Worm (Caenorhabditis elegans) whole organism, young adult: ENCODE results near the gene srj-25.
A peak's percentile ranks its signal among the peaks of the same experiment; 100 is the strongest.

Experiments used
- D2030.7 ChIP-seq: fragments of 200-800 bp; sonication (Bioruptor generic); IDR thresholded peaks from 2 replicates; pipeline ENCODE4 v1.3.6; 2022; ENCODE audit warnings: missing genetic modification reagents, missing genetic modification characterization, missing compliant biosample characterization
- F22D6.2 ChIP-seq: sonication (generic microtip); optimal IDR thresholded peaks from 2 replicates; lab custom pipeline; 2016; ENCODE audit warnings: mild to moderate bottlenecking, missing genetic modification characterization, missing compliant biosample characterization
- F23B12.7 ChIP-seq: sonication (generic microtip); optimal IDR thresholded peaks from 2 replicates; lab custom pipeline; 2017; ENCODE audit warnings: missing genetic modification characterization, mild to moderate bottlenecking, missing compliant biosample characterization, antibody characterized with exemption, moderate library complexity; ENCODE audit not compliant: insufficient read depth
- F37B4.10 ChIP-seq: fragments of 200-800 bp; sonication (Bioruptor generic); IDR thresholded peaks from 2 replicates; pipeline ENCODE4 v1.3.6; 2022; ENCODE audit warnings: missing genetic modification characterization, missing compliant biosample characterization
- F55B11.4 ChIP-seq: sonication (generic microtip); optimal IDR thresholded peaks from 2 replicates; lab custom pipeline; 2016; ENCODE audit warnings: missing compliant biosample characterization, missing genetic modification characterization, borderline replicate concordance; ENCODE audit not compliant: insufficient read depth
- F57A8.1 ChIP-seq: fragments of 200-800 bp; sonication (Bioruptor generic); optimal IDR thresholded peaks from 2 replicates; lab custom pipeline; 2018; ENCODE audit warnings: mild to moderate bottlenecking, missing genetic modification characterization, moderate library complexity, missing compliant biosample characterization
- K11D2.4 ChIP-seq: fragments of 200-800 bp; sonication (Bioruptor generic); IDR thresholded peaks from 2 replicates; pipeline ENCODE4 v1.3.6; 2022; ENCODE audit warnings: missing genetic modification reagents, missing genetic modification characterization, missing compliant biosample characterization
- T07F8.4 ChIP-seq: sonication (generic microtip); optimal IDR thresholded peaks from 2 replicates; lab custom pipeline; 2016; ENCODE audit warnings: mild to moderate bottlenecking, missing genetic modification characterization, moderate library complexity, missing compliant biosample characterization
- Y53F4B.3 ChIP-seq: fragments of 200-800 bp; sonication (Bioruptor generic); IDR thresholded peaks from 2 replicates; pipeline ENCODE4 v1.3.6; 2022; ENCODE audit warnings: missing genetic modification reagents, missing genetic modification characterization, missing compliant biosample characterization
- ZK185.1 ChIP-seq: sonication (generic microtip); optimal IDR thresholded peaks from 2 replicates; lab custom pipeline; 2016; ENCODE audit warnings: mild to moderate bottlenecking, missing genetic modification characterization, missing compliant biosample characterization; ENCODE audit not compliant: poor library complexity, severe bottlenecking
- ama-1 ChIP-seq, 3 experiments: fragments of 150-350 bp in 1 of 3; sonication (generic microtip) in 2 of 3; optimal IDR thresholded peaks; 2 replicates each; lab custom pipeline; 2014 to 2018; ENCODE audit warnings: missing biosample characterization in 2 of 3, missing genetic modification characterization in 2 of 3, missing genetic modification reagents in 2 of 3
- aptf-3 ChIP-seq: fragments of 200-800 bp; sonication (Bioruptor generic); IDR thresholded peaks from 2 replicates; pipeline ENCODE4 v1.3.6; 2022; ENCODE audit warnings: missing genetic modification characterization, missing compliant biosample characterization
- atf-7 ChIP-seq: sonication (generic microtip); optimal IDR thresholded peaks from 2 replicates; lab custom pipeline; 2017; ENCODE audit warnings: mild to moderate bottlenecking, missing genetic modification characterization, missing compliant biosample characterization
- attf-5 ChIP-seq: fragments of 200-800 bp; sonication (Bioruptor generic); optimal IDR thresholded peaks from 2 replicates; lab custom pipeline; 2018; ENCODE audit warnings: mild to moderate bottlenecking, missing genetic modification characterization, missing compliant biosample characterization
- attf-6 ChIP-seq: fragments of 200-800 bp; sonication (Bioruptor generic); IDR thresholded peaks from 2 replicates; pipeline ENCODE4 v1.3.6; 2022; ENCODE audit warnings: missing genetic modification reagents, missing genetic modification characterization, missing compliant biosample characterization
- bed-1 ChIP-seq: fragments of 200-800 bp; sonication (Bioruptor generic); IDR thresholded peaks from 2 replicates; pipeline ENCODE4 v1.3.6; 2022; ENCODE audit warnings: missing genetic modification reagents, missing genetic modification characterization, missing compliant biosample characterization
- ccch-3 ChIP-seq: fragments of 200-800 bp; sonication (Bioruptor generic); optimal IDR thresholded peaks from 2 replicates; lab custom pipeline; 2018; ENCODE audit warnings: mild to moderate bottlenecking, missing genetic modification characterization, missing compliant biosample characterization
- cebp-1 ChIP-seq, 2 experiments: fragments of 200-800 bp in 1 of 2; sonication (Bioruptor generic) in 1 of 2; sonication (generic microtip) in 1 of 2; IDR thresholded peaks in 1 of 2; optimal IDR thresholded peaks in 1 of 2; 2 replicates each; pipeline versions ENCODE4 v1.3.6 to Lab custom; 2017 to 2022; ENCODE audit warnings: missing compliant biosample characterization in 2 of 2, missing genetic modification characterization in 2 of 2, mild to moderate bottlenecking in 1 of 2, missing genetic modification reagents in 1 of 2, moderate library complexity in 1 of 2
- cebp-2 ChIP-seq: fragments of 200-800 bp; sonication (Bioruptor generic); IDR thresholded peaks from 2 replicates; pipeline ENCODE4 v1.3.6; 2022; ENCODE audit warnings: missing genetic modification characterization, missing compliant biosample characterization
- ceh-27 ChIP-seq: fragments of 200-800 bp; sonication (Bioruptor generic); optimal IDR thresholded peaks from 2 replicates; lab custom pipeline; 2018; ENCODE audit warnings: mild to moderate bottlenecking, missing genetic modification characterization, moderate library complexity, missing compliant biosample characterization
- ceh-91 ChIP-seq: fragments of 200-800 bp; sonication (Bioruptor generic); IDR thresholded peaks from 2 replicates; pipeline ENCODE4 v1.3.6; 2022; ENCODE audit warnings: missing genetic modification reagents, missing genetic modification characterization, missing compliant biosample characterization
- dox-1 ChIP-seq: fragments of 200-800 bp; sonication (Bioruptor generic); IDR thresholded peaks from 2 replicates; pipeline ENCODE4 v1.3.6; 2022; ENCODE audit warnings: missing genetic modification reagents, missing genetic modification characterization, missing compliant biosample characterization
- efl-1 ChIP-seq: fragments of 150-350 bp; optimal IDR thresholded peaks from 2 replicates; lab custom pipeline; 2014; ENCODE audit warnings: missing biosample characterization, missing genetic modification reagents, missing genetic modification characterization
- egl-18 ChIP-seq: fragments of 200-800 bp; sonication (Bioruptor generic); IDR thresholded peaks from 2 replicates; pipeline ENCODE4 v1.3.6; 2022; ENCODE audit warnings: missing genetic modification reagents, missing genetic modification characterization, missing compliant biosample characterization
- hlh-12 ChIP-seq: sonication (generic microtip); optimal IDR thresholded peaks from 2 replicates; lab custom pipeline; 2016; ENCODE audit warnings: missing genetic modification characterization, missing compliant biosample characterization
- hrde-1 ChIP-seq: sonication (generic microtip); optimal IDR thresholded peaks from 2 replicates; lab custom pipeline; 2016; ENCODE audit warnings: missing genetic modification characterization, mild to moderate bottlenecking, missing compliant biosample characterization, moderate library complexity, missing genotype, missing genetic modification reagents, borderline replicate concordance
- lin-26 ChIP-seq: fragments of 200-800 bp; sonication (Bioruptor generic); IDR thresholded peaks from 2 replicates; pipeline ENCODE4 v1.3.6; 2022; ENCODE audit warnings: missing genetic modification reagents, missing genetic modification characterization, missing compliant biosample characterization
- lin-35 ChIP-seq, 3 experiments: fragments of 150-350 bp in 2 of 3; sonication (generic microtip) in 1 of 3; optimal IDR thresholded peaks; 2 replicates each; lab custom pipeline; 2014 to 2018; ENCODE audit warnings: missing biosample characterization in 3 of 3, missing genetic modification characterization in 3 of 3, missing genetic modification reagents in 3 of 3
- lin-40 ChIP-seq: sonication (generic microtip); optimal IDR thresholded peaks from 2 replicates; lab custom pipeline; 2016; ENCODE audit warnings: missing genetic modification characterization, mild to moderate bottlenecking, missing compliant biosample characterization, missing genotype, missing genetic modification reagents
- lir-1 ChIP-seq: fragments of 200-800 bp; sonication (Bioruptor generic); conservative IDR thresholded peaks from 2 replicates; pipeline ENCODE4 v1.3.6; 2022; ENCODE audit warnings: missing genetic modification reagents, missing genetic modification characterization, missing compliant biosample characterization
- nfyb-1 ChIP-seq: fragments of 200-800 bp; sonication (Bioruptor generic); IDR thresholded peaks from 2 replicates; pipeline ENCODE4 v1.3.6; 2022; ENCODE audit warnings: missing genetic modification reagents, missing genetic modification characterization, missing compliant biosample characterization
- nhr-179 ChIP-seq: sonication (generic microtip); optimal IDR thresholded peaks from 2 replicates; lab custom pipeline; 2016; ENCODE audit warnings: mild to moderate bottlenecking, missing genetic modification characterization, missing compliant biosample characterization
- nhr-80 ChIP-seq: sonication (generic microtip); optimal IDR thresholded peaks from 2 replicates; lab custom pipeline; 2016; ENCODE audit warnings: missing genetic modification characterization, missing compliant biosample characterization
- rpc-1 ChIP-seq, 2 experiments: fragments of 150-350 bp in 1 of 2; sonication (generic microtip) in 1 of 2; optimal IDR thresholded peaks; 2 replicates each; lab custom pipeline; 2014 to 2018; ENCODE audit warnings: missing biosample characterization in 1 of 2, missing genetic modification characterization in 1 of 2, missing genetic modification reagents in 1 of 2, missing genotype in 1 of 2
- snpc-1.1 ChIP-seq: sonication (generic microtip); optimal IDR thresholded peaks from 2 replicates; lab custom pipeline; 2017; ENCODE audit warnings: missing genetic modification characterization, mild to moderate bottlenecking, missing compliant biosample characterization, antibody characterized with exemption, moderate library complexity, missing genotype, missing genetic modification reagents; ENCODE audit not compliant: insufficient read depth
- tbx-9 ChIP-seq: sonication (generic microtip); optimal IDR thresholded peaks from 2 replicates; lab custom pipeline; 2016; ENCODE audit warnings: borderline replicate concordance, missing genetic modification characterization, inconsistent platforms, missing compliant biosample characterization
- xnd-1 ChIP-seq: sonication (generic microtip); optimal IDR thresholded peaks from 2 replicates; lab custom pipeline; 2016; ENCODE audit warnings: missing genotype, missing genetic modification reagents, missing genetic modification characterization, missing compliant biosample characterization
- ztf-18 ChIP-seq: sonication (generic microtip); optimal IDR thresholded peaks from 2 replicates; lab custom pipeline; 2016; ENCODE audit warnings: missing genotype, mild to moderate bottlenecking, missing genetic modification characterization, missing compliant biosample characterization
- ztf-3 ChIP-seq: fragments of 200-800 bp; sonication (Bioruptor generic); optimal IDR thresholded peaks from 2 replicates; lab custom pipeline; 2018; ENCODE audit warnings: mild to moderate bottlenecking, missing genetic modification characterization, missing compliant biosample characterization
- ztf-6 ChIP-seq: fragments of 200-800 bp; sonication (Bioruptor generic); IDR thresholded peaks from 2 replicates; pipeline ENCODE4 v1.3.6; 2022; ENCODE audit warnings: missing genetic modification reagents, missing genetic modification characterization, missing compliant biosample characterization

The srj-25 gene

DNA sequence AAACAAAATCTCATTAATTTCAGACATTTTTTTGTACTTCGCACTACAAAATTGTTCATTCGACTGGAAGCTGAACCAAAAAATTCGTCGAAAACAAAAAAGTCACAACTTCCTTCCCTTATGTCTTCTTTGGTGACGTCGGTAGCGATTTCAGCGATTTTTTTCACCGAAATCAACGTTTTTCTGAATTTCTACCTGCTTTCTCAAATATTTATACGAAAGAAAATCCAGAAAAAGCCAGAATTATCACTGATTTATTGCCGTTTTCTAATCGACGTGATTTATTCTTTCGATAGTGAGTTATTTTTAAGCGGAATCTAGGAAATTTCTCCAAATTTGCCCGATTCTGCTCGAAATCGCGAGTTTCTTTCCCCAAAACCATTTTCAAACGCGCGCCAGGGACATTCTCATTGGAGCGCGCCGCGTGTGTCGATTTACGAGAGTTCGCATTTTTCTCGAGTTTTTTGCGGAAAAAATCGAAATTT lies 38.8 kb upstream of the srj-25 start, which contains the start of gene srbc-58 (continued):
- TF ChIP-seq aptf-3 (GFP tag; lab: Robert Waterston, UW), result no peak
- 0 out of 2 replicates have a peak, but pooled peaks have one; percentile 10 for TF ChIP-seq dox-1 (GFP tag; lab: Robert Waterston, UW)
- TF ChIP-seq attf-6 (GFP tag; lab: Robert Waterston, UW), result no peak
- no peak for TF ChIP-seq bed-1 (GFP tag; lab: Robert Waterston, UW)
- TF ChIP-seq nhr-80 (tag; lab: Kevin White, UChicago), result no peak
- no peak for TF ChIP-seq rpc-1 (optimal IDR thresholded peaks at IDR 0.05; lab: Kevin White, UChicago)
- TF ChIP-seq rpc-1 (tag; optimal IDR thresholded peaks at IDR 0.05; lab: Kevin White, UChicago), result no peak
- no peak for TF ChIP-seq ceh-27
- TF ChIP-seq lin-26, result no peak
- no peak for TF ChIP-seq Y53F4B.3 (GFP tag; lab: Robert Waterston, UW)
- no peak for TF ChIP-seq lir-1
- no peak for TF ChIP-seq egl-18
- no peak for TF ChIP-seq F23B12.7
- TF ChIP-seq F22D6.2, result no peak
- peak; percentile 85 for TF ChIP-seq efl-1 (GFP tag; lab: Kevin White, UChicago)
- TF ChIP-seq xnd-1, result no peak
- TF ChIP-seq lin-35 (GFP tag; optimal IDR thresholded peaks at IDR 0.05; lab: Kevin White, UChicago), result peak in 2 of 3 experiments; percentile 8 to 35
- TF ChIP-seq hrde-1, result no peak
- TF ChIP-seq cebp-1 (GFP tag; IDR thresholded peaks at IDR 0.05; lab: Robert Waterston, UW), result no peak
- peak; percentile 30 for TF ChIP-seq cebp-1 (tag; optimal IDR thresholded peaks at IDR 0.05; lab: Kevin White, UChicago)
- no peak for TF ChIP-seq nhr-179 (tag; lab: Kevin White, UChicago)
- TF ChIP-seq cebp-2 (GFP tag; lab: Robert Waterston, UW), result no peak
- no peak for TF ChIP-seq ceh-91 (GFP tag; lab: Robert Waterston, UW)
- no peak for TF ChIP-seq ztf-6 (GFP tag; lab: Robert Waterston, UW)
- TF ChIP-seq snpc-1.1 (tag; lab: Kevin White, UChicago), result no peak
- TF ChIP-seq F37B4.10 (GFP tag; lab: Robert Waterston, UW), result no peak
- no peak for TF ChIP-seq ccch-3
- TF ChIP-seq lin-40, result no peak
- TF ChIP-seq T07F8.4, result no peak
- TF ChIP-seq ztf-18 (tag; lab: Kevin White, UChicago), result no peak
- no peak for TF ChIP-seq attf-5 (GFP tag; lab: Kevin White, UChicago)
- no peak for TF ChIP-seq ZK185.1 (tag; lab: Kevin White, UChicago)
- no peak for TF ChIP-seq atf-7 (tag; lab: Kevin White, UChicago)
- TF ChIP-seq F57A8.1 (GFP tag; lab: Kevin White, UChicago), result no peak
- no peak for TF ChIP-seq K11D2.4 (GFP tag; lab: Robert Waterston, UW)
- no peak for TF ChIP-seq ztf-3 (GFP tag; lab: Kevin White, UChicago)
- peak; percentile 45; the same call in 1 of the 2 replicates for TF ChIP-seq D2030.7 (GFP tag; lab: Robert Waterston, UW)
- TF ChIP-seq hlh-12 (tag; lab: Kevin White, UChicago), result no peak
- no peak for TF ChIP-seq ama-1 (optimal IDR thresholded peaks at IDR 0.05; lab: Kevin White, UChicago)
- TF ChIP-seq ama-1 (GFP tag; optimal IDR thresholded peaks at IDR 0.05; lab: Kevin White, UChicago), result peak in 1 of 2 experiments; percentile 52
- no peak for TF ChIP-seq tbx-9 (tag; lab: Kevin White, UChicago)
- TF ChIP-seq F55B11.4 (tag; lab: Kevin White, UChicago), result no peak
- no peak for TF ChIP-seq nfyb-1
